Worm (Caenorhabditis elegans): Measurements from ENCODE around the gene tsen-34.

DNA sequence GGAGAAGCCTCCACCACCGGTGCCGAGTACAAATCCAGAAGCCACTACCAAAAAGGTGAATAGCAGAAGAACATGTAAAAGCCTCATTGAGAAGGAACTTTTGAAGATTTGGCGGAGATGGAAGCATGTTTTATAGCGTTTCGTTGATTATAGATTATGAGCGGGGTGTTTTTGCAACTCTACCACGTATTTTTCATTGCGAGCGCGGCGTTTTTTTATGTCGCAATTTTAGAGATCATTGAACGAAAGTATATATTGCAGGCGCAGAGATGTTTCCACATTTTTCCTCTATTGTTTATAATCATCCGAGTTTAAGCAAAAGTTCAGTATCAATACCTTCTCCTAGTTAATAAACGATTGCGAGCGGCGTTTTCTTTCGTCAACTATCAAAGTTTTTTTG lies 42.5 kb upstream of the tsen-34 start, which contains the start of gene F49F1.17:
- no peak for TF ChIP-seq F13C5.2 (tag; optimal IDR thresholded peaks at IDR 0.05)
- TF ChIP-seq ets-7 (tag; optimal IDR thresholded peaks at IDR 0.05), result no peak
- no peak for TF ChIP-seq sea-1 (GFP tag; conservative IDR thresholded peaks at IDR 0.05)

All from whole organism, early embryonic.